Worm (Caenorhabditis elegans): ENCODE results near the gene C18H7.12.

DNA sequence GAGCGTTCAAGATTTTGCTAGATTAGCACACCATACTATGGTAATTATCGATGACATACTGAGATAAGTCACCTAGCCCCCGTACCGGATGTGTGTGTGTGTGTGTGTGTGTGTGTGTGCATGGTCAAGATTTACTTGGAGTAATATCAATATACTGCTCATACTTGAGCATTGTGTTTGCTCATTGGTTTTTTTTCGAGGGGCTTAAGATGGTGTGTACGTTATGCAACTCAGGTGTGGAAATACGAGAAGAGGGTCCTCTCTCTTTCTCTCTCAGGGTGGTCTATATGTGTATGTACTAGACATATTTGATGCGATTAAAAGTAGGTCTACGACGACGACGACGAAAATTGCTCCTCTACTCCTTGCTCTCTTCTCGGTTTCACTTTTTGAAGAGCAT lies 27.3 kb downstream of the C18H7.12 start:
- no peak for TF ChIP-seq hlh-30 (tag; optimal IDR thresholded peaks at IDR 0.05; ENCODE audit: insufficient read depth)
- TF ChIP-seq unc-3 (GFP tag; conservative IDR thresholded peaks at IDR 0.05) = no peak
- TF ChIP-seq unc-3 (tag; optimal IDR thresholded peaks at IDR 0.05) = no peak
- no peak for TF ChIP-seq ceh-22 (tag; optimal IDR thresholded peaks at IDR 0.05)
- no peak for TF ChIP-seq fkh-10 (GFP tag; optimal IDR thresholded peaks at IDR 0.05)
- TF ChIP-seq elt-4 (tag; optimal IDR thresholded peaks at IDR 0.05) = no peak
- no peak for TF ChIP-seq pha-4 (tag; optimal IDR thresholded peaks at IDR 0.05)
- TF ChIP-seq F13H6.1 (tag; optimal IDR thresholded peaks at IDR 0.05) = no peak
- TF ChIP-seq rnt-1 (tag; optimal IDR thresholded peaks at IDR 0.05) = no peak
- no peak for TF ChIP-seq pag-3 (tag; optimal IDR thresholded peaks at IDR 0.05; ENCODE audit: borderline replicate concordance)
- TF ChIP-seq ama-1 (optimal IDR thresholded peaks at IDR 0.05) = no peak
- TF ChIP-seq mec-3 (tag; optimal IDR thresholded peaks at IDR 0.05; ENCODE audit: borderline replicate concordance) = no peak
